Worm (Caenorhabditis elegans) whole organism, young adult: ENCODE data around the gene odd-1.

Source experiments
- C06A6.2 ChIP-seq: fragments of 200-800 bp; sonication (Bioruptor generic); conservative IDR thresholded peaks from 2 replicates; pipeline ENCODE4 v1.3.6; 2022; ENCODE audit warnings: missing genetic modification characterization, missing compliant biosample characterization
- C17E4.6 ChIP-seq: fragments of 200-800 bp; sonication (Bioruptor generic); IDR thresholded peaks from 2 replicates; pipeline ENCODE4 v1.3.6; 2022; ENCODE audit warnings: missing genetic modification reagents, missing genetic modification characterization, missing compliant biosample characterization
- D2030.7 ChIP-seq: fragments of 200-800 bp; sonication (Bioruptor generic); IDR thresholded peaks from 2 replicates; pipeline ENCODE4 v1.3.6; 2022; ENCODE audit warnings: missing genetic modification reagents, missing genetic modification characterization, missing compliant biosample characterization
- F39B2.1 ChIP-seq: fragments of 200-800 bp; sonication (Bioruptor generic); IDR thresholded peaks from 2 replicates; pipeline ENCODE4 v1.3.6; 2022; ENCODE audit warnings: missing genetic modification reagents, missing genetic modification characterization, missing compliant biosample characterization
- F49E8.2 ChIP-seq: sonication (generic microtip); optimal IDR thresholded peaks from 3 replicates; lab custom pipeline; 2017; ENCODE audit warnings: missing genetic modification characterization, mild to moderate bottlenecking, missing compliant biosample characterization, antibody characterized with exemption, moderate library complexity; ENCODE audit not compliant: insufficient read depth
- Y53G8AR.9 ChIP-seq: fragments of 200-800 bp; sonication (Bioruptor generic); conservative IDR thresholded peaks from 2 replicates; pipeline ENCODE4 v1.3.6; 2022; ENCODE audit warnings: missing genetic modification reagents, missing genetic modification characterization, missing compliant biosample characterization
- Y79H2A.3 ChIP-seq: fragments of 200-800 bp; sonication (Bioruptor generic); conservative IDR thresholded peaks from 2 replicates; pipeline ENCODE4 v1.3.6; 2022; ENCODE audit warnings: missing genetic modification reagents, missing genetic modification characterization, missing compliant biosample characterization
- Y95B8A.8 ChIP-seq: fragments of 200-800 bp; sonication (Bioruptor generic); IDR thresholded peaks from 2 replicates; pipeline ENCODE4 v1.3.6; 2022; ENCODE audit warnings: missing genetic modification reagents, missing genetic modification characterization, missing compliant biosample characterization
- ZK185.1 ChIP-seq: sonication (generic microtip); optimal IDR thresholded peaks from 2 replicates; lab custom pipeline; 2016; ENCODE audit warnings: mild to moderate bottlenecking, missing genetic modification characterization, missing compliant biosample characterization; ENCODE audit not compliant: poor library complexity, severe bottlenecking
- ama-1 ChIP-seq, 3 experiments: fragments of 150-350 bp in 1 of 3; sonication (generic microtip) in 2 of 3; optimal IDR thresholded peaks; 2 replicates each; lab custom pipeline; 2014 to 2018; ENCODE audit warnings: missing biosample characterization in 2 of 3, missing genetic modification characterization in 2 of 3, missing genetic modification reagents in 2 of 3
- aptf-3 ChIP-seq: fragments of 200-800 bp; sonication (Bioruptor generic); IDR thresholded peaks from 2 replicates; pipeline ENCODE4 v1.3.6; 2022; ENCODE audit warnings: missing genetic modification characterization, missing compliant biosample characterization
- athp-1 ChIP-seq: sonication (generic microtip); optimal IDR thresholded peaks from 2 replicates; lab custom pipeline; 2017; ENCODE audit warnings: mild to moderate bottlenecking, missing genetic modification characterization, missing compliant biosample characterization
- attf-5 ChIP-seq: fragments of 200-800 bp; sonication (Bioruptor generic); optimal IDR thresholded peaks from 2 replicates; lab custom pipeline; 2018; ENCODE audit warnings: mild to moderate bottlenecking, missing genetic modification characterization, missing compliant biosample characterization
- bed-1 ChIP-seq: fragments of 200-800 bp; sonication (Bioruptor generic); IDR thresholded peaks from 2 replicates; pipeline ENCODE4 v1.3.6; 2022; ENCODE audit warnings: missing genetic modification reagents, missing genetic modification characterization, missing compliant biosample characterization
- ccch-3 ChIP-seq: fragments of 200-800 bp; sonication (Bioruptor generic); optimal IDR thresholded peaks from 2 replicates; lab custom pipeline; 2018; ENCODE audit warnings: mild to moderate bottlenecking, missing genetic modification characterization, missing compliant biosample characterization
- cebp-1 ChIP-seq, 2 experiments: fragments of 200-800 bp in 1 of 2; sonication (Bioruptor generic) in 1 of 2; sonication (generic microtip) in 1 of 2; IDR thresholded peaks in 1 of 2; optimal IDR thresholded peaks in 1 of 2; 2 replicates each; pipeline versions ENCODE4 v1.3.6 to Lab custom; 2017 to 2022; ENCODE audit warnings: missing compliant biosample characterization in 2 of 2, missing genetic modification characterization in 2 of 2, mild to moderate bottlenecking in 1 of 2, missing genetic modification reagents in 1 of 2, moderate library complexity in 1 of 2
- ceh-100 ChIP-seq: fragments of 200-800 bp; sonication (Bioruptor generic); IDR thresholded peaks from 2 replicates; pipeline ENCODE4 v1.3.6; 2022; ENCODE audit warnings: missing genetic modification reagents, missing genetic modification characterization, missing compliant biosample characterization
- chd-7 ChIP-seq: sonication (generic microtip); optimal IDR thresholded peaks from 2 replicates; lab custom pipeline; 2016; ENCODE audit warnings: mild to moderate bottlenecking, missing genetic modification characterization, moderate library complexity, missing compliant biosample characterization
- die-1 ChIP-seq: sonication (generic microtip); optimal IDR thresholded peaks from 2 replicates; lab custom pipeline; 2016; ENCODE audit warnings: missing genotype, mild to moderate bottlenecking, missing genetic modification characterization, missing compliant biosample characterization
- dox-1 ChIP-seq: fragments of 200-800 bp; sonication (Bioruptor generic); IDR thresholded peaks from 2 replicates; pipeline ENCODE4 v1.3.6; 2022; ENCODE audit warnings: missing genetic modification reagents, missing genetic modification characterization, missing compliant biosample characterization
- efl-1 ChIP-seq: fragments of 150-350 bp; optimal IDR thresholded peaks from 2 replicates; lab custom pipeline; 2014; ENCODE audit warnings: missing biosample characterization, missing genetic modification reagents, missing genetic modification characterization
- egl-18 ChIP-seq: fragments of 200-800 bp; sonication (Bioruptor generic); IDR thresholded peaks from 2 replicates; pipeline ENCODE4 v1.3.6; 2022; ENCODE audit warnings: missing genetic modification reagents, missing genetic modification characterization, missing compliant biosample characterization
- ekl-4 ChIP-seq: fragments of 200-800 bp; sonication (Bioruptor generic); IDR thresholded peaks from 2 replicates; pipeline ENCODE4 v1.3.6; 2022; ENCODE audit warnings: missing genetic modification reagents, missing genetic modification characterization, missing compliant biosample characterization
- him-1 ChIP-seq: sonication (generic microtip); optimal IDR thresholded peaks from 2 replicates; lab custom pipeline; 2016; ENCODE audit warnings: missing genotype, missing genetic modification reagents, missing genetic modification characterization, missing compliant biosample characterization
- hlh-12 ChIP-seq: sonication (generic microtip); optimal IDR thresholded peaks from 2 replicates; lab custom pipeline; 2016; ENCODE audit warnings: missing genetic modification characterization, missing compliant biosample characterization
- hmg-1.2 ChIP-seq: fragments of 200-800 bp; sonication (Bioruptor generic); IDR thresholded peaks from 2 replicates; pipeline ENCODE4 v1.3.6; 2022; ENCODE audit warnings: missing genetic modification reagents, missing genetic modification characterization, missing compliant biosample characterization
- hmg-20 ChIP-seq: fragments of 200-800 bp; sonication (Bioruptor generic); IDR thresholded peaks from 2 replicates; pipeline ENCODE4 v1.3.6; 2022; ENCODE audit warnings: missing genetic modification reagents, missing genetic modification characterization, missing compliant biosample characterization
- hsf-1 ChIP-seq: fragments of 200-800 bp; sonication (Bioruptor generic); IDR thresholded peaks from 2 replicates; pipeline ENCODE4 v1.3.6; 2022; ENCODE audit warnings: missing genetic modification reagents, missing genetic modification characterization, missing compliant biosample characterization
- let-526 ChIP-seq: fragments of 200-800 bp; sonication (Bioruptor generic); IDR thresholded peaks from 2 replicates; pipeline ENCODE4 v1.3.6; 2022; ENCODE audit warnings: missing genetic modification reagents, missing genetic modification characterization, missing compliant biosample characterization
- lin-54 ChIP-seq: fragments of 200-800 bp; sonication (Bioruptor generic); optimal IDR thresholded peaks from 2 replicates; lab custom pipeline; 2018; ENCODE audit warnings: mild to moderate bottlenecking, missing genetic modification characterization, missing compliant biosample characterization
- lir-1 ChIP-seq: fragments of 200-800 bp; sonication (Bioruptor generic); conservative IDR thresholded peaks from 2 replicates; pipeline ENCODE4 v1.3.6; 2022; ENCODE audit warnings: missing genetic modification reagents, missing genetic modification characterization, missing compliant biosample characterization
- madf-3 ChIP-seq: fragments of 200-800 bp; sonication (Bioruptor generic); IDR thresholded peaks from 2 replicates; pipeline ENCODE4 v1.3.6; 2022; ENCODE audit warnings: missing genetic modification reagents, missing genetic modification characterization, missing compliant biosample characterization
- madf-8 ChIP-seq: fragments of 200-800 bp; sonication (Bioruptor generic); conservative IDR thresholded peaks from 2 replicates; pipeline ENCODE4 v1.3.6; 2022; ENCODE audit warnings: missing genetic modification reagents, missing genetic modification characterization, missing compliant biosample characterization
- mxl-1 ChIP-seq: sonication (generic microtip); optimal IDR thresholded peaks from 2 replicates; lab custom pipeline; 2016; ENCODE audit warnings: missing genetic modification characterization, missing compliant biosample characterization
- nfya-1 ChIP-seq: sonication (generic microtip); optimal IDR thresholded peaks from 2 replicates; lab custom pipeline; 2017; ENCODE audit warnings: antibody characterized with exemption, missing compliant biosample characterization, missing genetic modification characterization, borderline replicate concordance; ENCODE audit not compliant: insufficient read depth
- nfya-2 ChIP-seq: fragments of 200-800 bp; sonication (Bioruptor generic); IDR thresholded peaks from 2 replicates; pipeline ENCODE4 v1.3.6; 2022; ENCODE audit warnings: missing genetic modification reagents, missing genetic modification characterization, missing compliant biosample characterization
- nhr-80 ChIP-seq: sonication (generic microtip); optimal IDR thresholded peaks from 2 replicates; lab custom pipeline; 2016; ENCODE audit warnings: missing genetic modification characterization, missing compliant biosample characterization
- pbrm-1 ChIP-seq: fragments of 200-800 bp; sonication (Bioruptor generic); IDR thresholded peaks from 2 replicates; pipeline ENCODE4 v1.3.6; 2022; ENCODE audit warnings: missing genetic modification reagents, missing genetic modification characterization, missing compliant biosample characterization
- rcor-1 ChIP-seq: fragments of 200-800 bp; sonication (Bioruptor generic); IDR thresholded peaks from 2 replicates; pipeline ENCODE4 v1.3.6; 2022; ENCODE audit warnings: missing genetic modification reagents, missing genetic modification characterization, missing compliant biosample characterization
- repo-1 ChIP-seq: sonication (generic microtip); optimal IDR thresholded peaks from 2 replicates; lab custom pipeline; 2017; ENCODE audit warnings: mild to moderate bottlenecking, missing genetic modification characterization, missing compliant biosample characterization
- rpc-1 ChIP-seq, 2 experiments: fragments of 150-350 bp in 1 of 2; sonication (generic microtip) in 1 of 2; optimal IDR thresholded peaks; 2 replicates each; lab custom pipeline; 2014 to 2018; ENCODE audit warnings: missing biosample characterization in 1 of 2, missing genetic modification characterization in 1 of 2, missing genetic modification reagents in 1 of 2, missing genotype in 1 of 2
- snpc-1.1 ChIP-seq: sonication (generic microtip); optimal IDR thresholded peaks from 2 replicates; lab custom pipeline; 2017; ENCODE audit warnings: missing genetic modification characterization, mild to moderate bottlenecking, missing compliant biosample characterization, antibody characterized with exemption, moderate library complexity, missing genotype, missing genetic modification reagents; ENCODE audit not compliant: insufficient read depth
- tbp1 ChIP-seq: fragments of 200-800 bp; sonication (Bioruptor generic); optimal IDR thresholded peaks from 2 replicates; lab custom pipeline; 2018; ENCODE audit warnings: mild to moderate bottlenecking, missing genetic modification characterization, missing compliant biosample characterization
- tlf-1 ChIP-seq: fragments of 200-800 bp; sonication (Bioruptor generic); optimal IDR thresholded peaks from 2 replicates; lab custom pipeline; 2018; ENCODE audit warnings: mild to moderate bottlenecking, missing genetic modification characterization, missing compliant biosample characterization
- ztf-6 ChIP-seq: fragments of 200-800 bp; sonication (Bioruptor generic); IDR thresholded peaks from 2 replicates; pipeline ENCODE4 v1.3.6; 2022; ENCODE audit warnings: missing genetic modification reagents, missing genetic modification characterization, missing compliant biosample characterization

Gene odd-1

DNA sequence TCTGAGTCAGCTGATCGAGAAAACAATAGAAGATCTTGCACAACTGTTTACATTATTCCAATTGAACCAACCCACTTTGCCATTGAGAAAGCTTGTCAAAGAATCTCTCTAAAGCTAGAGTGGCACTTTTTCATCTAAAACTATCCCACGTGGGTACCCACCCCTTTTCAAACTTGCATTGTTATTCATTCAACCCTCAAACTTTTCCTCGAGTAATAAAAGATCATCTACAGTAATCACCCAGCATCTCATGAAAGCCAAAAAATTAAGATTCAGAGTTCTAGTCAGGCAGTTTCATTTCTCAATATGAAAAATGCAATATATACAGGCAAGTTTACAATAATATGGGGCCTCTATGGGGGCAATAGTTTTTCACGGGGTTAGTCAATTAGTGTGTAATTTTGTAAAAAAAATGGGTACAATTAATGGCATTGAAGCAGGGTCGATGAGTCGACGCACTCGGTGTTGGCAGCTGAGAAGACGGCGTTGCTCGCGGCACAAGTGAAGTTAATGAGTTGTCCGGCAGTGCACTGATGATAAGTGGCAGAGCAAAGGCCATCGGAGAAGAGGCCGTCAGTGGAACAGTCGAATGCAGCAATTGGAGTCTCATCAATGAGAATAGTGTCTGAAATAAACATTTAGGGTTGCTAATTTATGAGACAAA is 6.2 kb upstream of the odd-1 start (continued):
- TF ChIP-seq F49E8.2 (tag; lab: Kevin White, UChicago), result peak; percentile 88
- TF ChIP-seq Y53G8AR.9 (GFP tag; lab: Robert Waterston, UW), result peak; percentile 83
- TF ChIP-seq D2030.7 (GFP tag; lab: Robert Waterston, UW), result peak; percentile 86
- peak; percentile 43 for TF ChIP-seq repo-1 (tag; lab: Kevin White, UChicago)
- peak; percentile 51 for TF ChIP-seq efl-1 (GFP tag; lab: Kevin White, UChicago)
- peak; percentile 85 for TF ChIP-seq madf-3
- no peak for TF ChIP-seq nhr-80 (tag; lab: Kevin White, UChicago)
- TF ChIP-seq F39B2.1 (GFP tag; lab: Robert Waterston, UW), result peak; percentile 70; the same call in 1 of the 2 replicates
- TF ChIP-seq hmg-20 (GFP tag; lab: Robert Waterston, UW), result 0 out of 2 replicates have a peak, but pooled peaks have one; percentile 34
- TF ChIP-seq C17E4.6 (GFP tag; lab: Robert Waterston, UW), result 0 out of 2 replicates have a peak, but pooled peaks have one; percentile 11
- TF ChIP-seq chd-7 (tag; lab: Kevin White, UChicago), result peak; percentile 16
- peak; percentile 66 for TF ChIP-seq pbrm-1 (GFP tag; lab: Robert Waterston, UW)
- peak; percentile 84 for TF ChIP-seq hsf-1 (GFP tag; lab: Robert Waterston, UW)
- TF ChIP-seq hlh-12 (tag; lab: Kevin White, UChicago), result no peak
- TF ChIP-seq nfya-1 (tag; lab: Kevin White, UChicago), result no peak
- TF ChIP-seq bed-1, result no peak
- TF ChIP-seq him-1 (tag; lab: Kevin White, UChicago), result peak; percentile 8
- 0 out of 2 replicates have a peak, but pooled peaks have one; percentile 22 for TF ChIP-seq aptf-3
- no peak; the same call in 1 of the 2 replicates for TF ChIP-seq cebp-1 (GFP tag; IDR thresholded peaks at IDR 0.05; lab: Robert Waterston, UW)
- TF ChIP-seq cebp-1 (tag; optimal IDR thresholded peaks at IDR 0.05; lab: Kevin White, UChicago), result no peak
- no peak for TF ChIP-seq ccch-3 (GFP tag; lab: Kevin White, UChicago)
- TF ChIP-seq madf-8 (GFP tag; lab: Robert Waterston, UW), result peak; percentile 36; the same call in 1 of the 2 replicates
- peak; percentile 76 for TF ChIP-seq athp-1 (tag; lab: Kevin White, UChicago)
- no peak for TF ChIP-seq C06A6.2
- peak; percentile 75 for TF ChIP-seq snpc-1.1 (tag; lab: Kevin White, UChicago)
- TF ChIP-seq egl-18, result no peak
- TF ChIP-seq die-1 (tag; lab: Kevin White, UChicago), result no peak
- 0 out of 2 replicates have a peak, but pooled peaks have one; percentile 22 for TF ChIP-seq nfya-2 (GFP tag; lab: Robert Waterston, UW)
- peak; percentile 92 for TF ChIP-seq Y95B8A.8 (GFP tag; lab: Robert Waterston, UW)
- TF ChIP-seq ceh-100 (GFP tag; lab: Robert Waterston, UW), result peak; percentile 35
- peak; percentile 95 for TF ChIP-seq Y79H2A.3 (GFP tag; lab: Robert Waterston, UW)
- peak; percentile 78; the same call in 1 of the 2 replicates for TF ChIP-seq rcor-1 (GFP tag; lab: Robert Waterston, UW)
- no peak for TF ChIP-seq rpc-1 (optimal IDR thresholded peaks at IDR 0.05; lab: Kevin White, UChicago)
- peak; percentile 6 for TF ChIP-seq rpc-1 (tag; optimal IDR thresholded peaks at IDR 0.05; lab: Kevin White, UChicago)
- no peak for TF ChIP-seq ZK185.1
- TF ChIP-seq attf-5, result peak; percentile 22
- TF ChIP-seq ama-1 (optimal IDR thresholded peaks at IDR 0.05; lab: Kevin White, UChicago), result no peak
- TF ChIP-seq ama-1 (GFP tag; optimal IDR thresholded peaks at IDR 0.05; lab: Kevin White, UChicago), result peak in 1 of 2 experiments; percentile 88
- TF ChIP-seq tbp1, result peak; percentile 35
- peak; percentile 23; the same call in 1 of the 2 replicates for TF ChIP-seq lir-1 (GFP tag; lab: Robert Waterston, UW)
- TF ChIP-seq lin-54 (GFP tag; lab: Kevin White, UChicago), result peak; percentile 70
- TF ChIP-seq tlf-1 (GFP tag; lab: Kevin White, UChicago), result peak; percentile 82
- TF ChIP-seq dox-1 (GFP tag; lab: Robert Waterston, UW), result peak; percentile 73
- no peak for TF ChIP-seq let-526 (GFP tag; lab: Robert Waterston, UW)
- TF ChIP-seq ekl-4, result peak; percentile 92
- TF ChIP-seq hmg-1.2 (GFP tag; lab: Robert Waterston, UW), result peak; percentile 49; the same call in 1 of the 2 replicates
- no peak for TF ChIP-seq mxl-1
- TF ChIP-seq ztf-6 (GFP tag; lab: Robert Waterston, UW), result no peak
